Fruit fly (Drosophila melanogaster) S2 (cell line): ENCODE data around the gene Cyp4ac2.

ENCODE experiments used
- CG8478 ChIP-seq: fragments of >200 bp; optimal IDR thresholded peaks from 2 replicates; lab custom pipeline; 2018
- CTCF ChIP-seq, 2 experiments: fragments of >200 bp; optimal IDR thresholded peaks; 2 replicates each; lab custom pipeline; 2018

DNA sequence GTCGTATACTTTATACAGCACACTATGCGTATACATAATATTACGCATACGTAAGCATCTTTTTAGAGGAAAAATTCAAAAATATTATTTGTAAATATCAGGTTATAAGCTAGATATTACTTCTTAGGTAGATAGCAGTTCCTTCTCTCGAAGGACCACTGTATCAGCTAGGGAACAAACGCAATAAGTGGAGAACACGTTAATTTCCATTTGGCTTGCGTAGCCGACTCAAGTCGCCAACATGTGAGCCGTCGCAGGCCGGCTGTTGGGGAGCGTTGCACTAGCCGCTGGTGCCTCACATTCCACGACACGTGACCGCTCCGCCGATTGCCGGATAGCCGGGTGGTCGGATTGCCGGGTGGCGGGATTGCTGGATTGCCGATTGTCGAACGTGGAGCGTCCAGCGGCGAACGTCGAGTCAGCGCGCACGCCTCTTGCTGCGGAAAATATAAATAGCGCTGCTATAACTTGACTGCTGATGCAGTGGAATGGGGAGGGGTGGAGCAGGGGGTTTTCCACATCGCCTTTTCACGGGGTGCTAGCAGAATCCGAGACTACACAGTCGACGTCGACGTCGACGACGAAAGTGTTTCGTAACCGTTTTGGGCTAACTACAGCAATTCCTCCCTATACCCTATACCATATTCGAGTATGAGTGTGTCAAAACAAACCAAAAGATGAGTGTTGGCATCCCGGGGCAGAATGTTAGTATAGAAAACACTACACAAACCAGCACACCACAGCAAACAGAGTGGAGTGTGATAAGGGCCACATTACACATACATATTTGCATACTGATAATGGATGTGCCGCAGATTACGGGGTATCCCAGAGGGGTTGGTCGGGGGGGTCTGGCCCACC is 37.1 kb downstream of the Cyp4ac2 start:
- TF ChIP-seq CG8478 (no peak), CTCF (optimal IDR thresholded peaks at IDR 0.05; lab: Kevin White, UChicago) (no peak)
